Fruit fly (Drosophila melanogaster) whole organism, embryonic: ENCODE data around the gene CG44001.

Experiments
- CG10979 ChIP-seq: fragments of 200-800 bp; sonication (Bioruptor generic); optimal IDR thresholded peaks from 2 replicates; lab custom pipeline; 2018; ENCODE audit warnings: missing biosample characterization, mild to moderate bottlenecking, missing genetic modification characterization, moderate library complexity
- CG11398 ChIP-seq: fragments of 200-800 bp; sonication (Bioruptor generic); optimal IDR thresholded peaks from 2 replicates; lab custom pipeline; 2016; ENCODE audit warnings: missing biosample characterization, missing genetic modification characterization
- CG11696 ChIP-seq: fragments of 200-800 bp; sonication (Bioruptor generic); IDR thresholded peaks from 2 replicates; pipeline ENCODE4 v1.3.6; 2022; ENCODE audit warnings: missing biosample characterization, missing genetic modification characterization
- CG13123 ChIP-seq: fragments of 200-800 bp; sonication (Bioruptor generic); optimal IDR thresholded peaks from 2 replicates; lab custom pipeline; 2016; ENCODE audit warnings: missing biosample characterization, missing genetic modification characterization
- CG14441 ChIP-seq: fragments of 200-800 bp; sonication (Bioruptor generic); IDR thresholded peaks from 2 replicates; pipeline ENCODE4 v1.3.6; 2022; ENCODE audit warnings: missing biosample characterization, missing genetic modification characterization
- CG15601 ChIP-seq: fragments of 200-800 bp; sonication (Bioruptor generic); optimal IDR thresholded peaks from 3 replicates; lab custom pipeline; 2019; ENCODE audit warnings: missing biosample characterization, mild to moderate bottlenecking, missing genetic modification characterization, moderate library complexity
- CG1647 ChIP-seq: fragments of 200-800 bp; sonication (Bioruptor generic); optimal IDR thresholded peaks from 3 replicates; lab custom pipeline; 2016; ENCODE audit warnings: missing biosample characterization, missing genetic modification characterization
- CG17802 ChIP-seq: fragments of 200-800 bp; sonication (Bioruptor generic); optimal IDR thresholded peaks from 2 replicates; lab custom pipeline; 2018; ENCODE audit warnings: missing biosample characterization, mild to moderate bottlenecking, missing genetic modification characterization, moderate library complexity
- CG17829 ChIP-seq: fragments of 200-800 bp; optimal IDR thresholded peaks from 2 replicates; lab custom pipeline; 2019; ENCODE audit warnings: missing biosample characterization, mild to moderate bottlenecking, missing genetic modification characterization, moderate library complexity
- CG31224 ChIP-seq: fragments of 200-800 bp; sonication (Bioruptor generic); IDR thresholded peaks from 2 replicates; pipeline ENCODE4 v1.3.6; 2022; ENCODE audit warnings: missing biosample characterization, missing genetic modification characterization
- CG3281 ChIP-seq: fragments of 200-800 bp; sonication (Bioruptor generic); optimal IDR thresholded peaks from 3 replicates; lab custom pipeline; 2017; ENCODE audit warnings: missing biosample characterization, mild to moderate bottlenecking, missing genetic modification characterization
- CG34376 ChIP-seq: fragments of 200-800 bp; sonication (Bioruptor generic); optimal IDR thresholded peaks from 2 replicates; lab custom pipeline; 2018; ENCODE audit warnings: missing biosample characterization, mild to moderate bottlenecking, missing genetic modification characterization
- CG43689 ChIP-seq: fragments of 200-800 bp; sonication (Bioruptor generic); IDR thresholded peaks from 2 replicates; pipeline ENCODE4 v1.3.6; 2022; ENCODE audit warnings: missing biosample characterization, missing genetic modification characterization
- CG5180 ChIP-seq: fragments of 200-800 bp; sonication (Bioruptor generic); optimal IDR thresholded peaks from 3 replicates; lab custom pipeline; 2017; ENCODE audit warnings: missing biosample characterization, missing genetic modification characterization, mild to moderate bottlenecking, moderate library complexity, missing genetic modification reagents
- CG6689 ChIP-seq: fragments of 200-800 bp; sonication (Bioruptor generic); IDR thresholded peaks from 2 replicates; pipeline ENCODE4 v1.3.6; 2022; ENCODE audit warnings: missing biosample characterization, missing genetic modification characterization
- CG8359 ChIP-seq: fragments of 200-800 bp; sonication (Bioruptor generic); optimal IDR thresholded peaks from 2 replicates; lab custom pipeline; 2017; ENCODE audit warnings: missing biosample characterization, mild to moderate bottlenecking, missing genetic modification characterization, borderline replicate concordance
- CG9797 ChIP-seq: fragments of 200-800 bp; sonication (Bioruptor generic); optimal IDR thresholded peaks from 3 replicates; lab custom pipeline; 2018; ENCODE audit warnings: missing biosample characterization, mild to moderate bottlenecking, missing genetic modification characterization
- CHES-1-like ChIP-seq: fragments of 200-800 bp; sonication (Bioruptor generic); optimal IDR thresholded peaks from 2 replicates; lab custom pipeline; 2016; ENCODE audit warnings: missing biosample characterization, missing genetic modification characterization
- Dip2 ChIP-seq: fragments of 200-800 bp; sonication (Bioruptor generic); IDR thresholded peaks from 2 replicates; pipeline ENCODE4 v1.3.6; 2022; ENCODE audit warnings: missing biosample characterization, missing genetic modification characterization
- Ets65A ChIP-seq: fragments of 200-800 bp; sonication (Bioruptor generic); peaks from one replicate; lab custom pipeline; 2016; ENCODE audit warnings: missing biosample characterization, missing genetic modification characterization
- Gug ChIP-seq: fragments of 200-800 bp; sonication (Bioruptor generic); IDR thresholded peaks from 4 replicates; pipeline ENCODE4 v1.3.6; 2022; ENCODE audit warnings: missing biosample characterization, missing genetic modification characterization
- HLH54F ChIP-seq: fragments of 200-800 bp; sonication (Bioruptor generic); optimal IDR thresholded peaks from 3 replicates; lab custom pipeline; 2016; ENCODE audit warnings: missing biosample characterization, missing genetic modification characterization
- Hand ChIP-seq: fragments of 200-800 bp; sonication (Bioruptor generic); optimal IDR thresholded peaks from 2 replicates; lab custom pipeline; 2017; ENCODE audit warnings: mild to moderate bottlenecking, missing biosample characterization, missing genetic modification reagents, missing genetic modification characterization
- Taf1 ChIP-seq: fragments of 200-800 bp; sonication (Bioruptor generic); IDR thresholded peaks from 2 replicates; pipeline ENCODE4 v1.3.6; 2022; ENCODE audit warnings: missing biosample characterization, missing genetic modification characterization
- Tbp ChIP-seq: fragments of >200 bp; optimal IDR thresholded peaks from 2 replicates; lab custom pipeline; 2018; ENCODE audit warnings: missing biosample characterization, missing genetic modification characterization
- bbx ChIP-seq: fragments of 200-800 bp; sonication (Bioruptor generic); IDR thresholded peaks from 2 replicates; pipeline ENCODE4 v1.3.6; 2022; ENCODE audit warnings: missing biosample characterization, missing genetic modification characterization; ENCODE audit not compliant: partially characterized antibody
- crp ChIP-seq, 2 experiments: fragments of 200-800 bp; sonication (Bioruptor generic); optimal IDR thresholded peaks; 2 replicates in 1 of 2; 3 replicates in 1 of 2; lab custom pipeline; 2017; ENCODE audit warnings: missing biosample characterization in 2 of 2, missing genetic modification characterization in 2 of 2, mild to moderate bottlenecking in 1 of 2, moderate library complexity in 1 of 2
- dimm ChIP-seq: fragments of 200-800 bp; sonication (Bioruptor generic); IDR thresholded peaks from 2 replicates; pipeline ENCODE4 v1.3.6; 2022; ENCODE audit warnings: missing biosample characterization, missing genetic modification characterization
- ewg ChIP-seq: fragments of 200-800 bp; sonication (Bioruptor generic); optimal IDR thresholded peaks from 3 replicates; lab custom pipeline; 2017; ENCODE audit warnings: mild to moderate bottlenecking, missing biosample characterization, missing genetic modification reagents, missing genetic modification characterization
- fu2 ChIP-seq: fragments of 200-800 bp; sonication (Bioruptor generic); optimal IDR thresholded peaks from 2 replicates; lab custom pipeline; 2016; ENCODE audit warnings: missing biosample characterization, missing genetic modification characterization
- gcm ChIP-seq: fragments of 200-800 bp; sonication (Bioruptor generic); optimal IDR thresholded peaks from 2 replicates; lab custom pipeline; 2019; ENCODE audit warnings: missing biosample characterization, mild to moderate bottlenecking, missing genetic modification characterization, moderate library complexity
- gfzf ChIP-seq: fragments of 200-800 bp; sonication (Bioruptor generic); optimal IDR thresholded peaks from 2 replicates; lab custom pipeline; 2016; ENCODE audit warnings: missing biosample characterization, mild to moderate bottlenecking, missing genetic modification characterization, moderate library complexity
- hkb ChIP-seq, 2 experiments: fragments of 200-800 bp in 1 of 2; fragments of >200 bp in 1 of 2; sonication (Bioruptor generic) in 1 of 2; IDR thresholded peaks in 1 of 2; optimal IDR thresholded peaks in 1 of 2; 2 replicates each; pipeline versions ENCODE4 v1.3.6 to Lab custom; 2017 to 2022; ENCODE audit warnings: missing biosample characterization in 1 of 2, missing genetic modification characterization in 1 of 2
- luna ChIP-seq: fragments of 200-800 bp; sonication (Bioruptor generic); optimal IDR thresholded peaks from 2 replicates; lab custom pipeline; 2016; ENCODE audit warnings: missing biosample characterization, missing genetic modification characterization
- nerfin-2 ChIP-seq: fragments of 200-800 bp; sonication (Bioruptor generic); IDR thresholded peaks from 2 replicates; pipeline ENCODE4 v1.3.6; 2022; ENCODE audit warnings: missing biosample characterization, missing genetic modification characterization; ENCODE audit not compliant: partially characterized antibody
- pzg ChIP-seq: fragments of 200-800 bp; sonication (Bioruptor generic); optimal IDR thresholded peaks from 3 replicates; lab custom pipeline; 2018; ENCODE audit warnings: missing biosample characterization, mild to moderate bottlenecking, missing genetic modification characterization, moderate library complexity
- ranshi ChIP-seq: fragments of 200-800 bp; sonication (Bioruptor generic); IDR thresholded peaks from 2 replicates; pipeline ENCODE4 v1.3.6; 2022; ENCODE audit warnings: missing biosample characterization, missing genetic modification characterization
- sens ChIP-seq: fragments of 200-800 bp; sonication (Bioruptor generic); peaks from one replicate; lab custom pipeline; 2016; ENCODE audit warnings: missing biosample characterization, missing genetic modification characterization
- seq ChIP-seq: fragments of 200-800 bp; sonication (Bioruptor generic); IDR thresholded peaks from 2 replicates; pipeline ENCODE4 v1.3.6; 2022; ENCODE audit warnings: missing biosample characterization, missing genetic modification characterization
- sna ChIP-seq: fragments of 200-800 bp; sonication (Bioruptor generic); IDR thresholded peaks from 2 replicates; pipeline ENCODE4 v1.3.6; 2022; ENCODE audit warnings: missing biosample characterization, missing genetic modification characterization; ENCODE audit not compliant: partially characterized antibody
- sug ChIP-seq: fragments of 200-800 bp; optimal IDR thresholded peaks from 2 replicates; lab custom pipeline; 2019; ENCODE audit warnings: missing biosample characterization, mild to moderate bottlenecking, missing genetic modification characterization, moderate library complexity
- tll ChIP-seq, 2 experiments: fragments of 200-800 bp in 1 of 2; fragments of >200 bp in 1 of 2; sonication (Bioruptor generic) in 1 of 2; optimal IDR thresholded peaks; 2 replicates each; lab custom pipeline; 2017 to 2019; ENCODE audit warnings: missing biosample characterization in 2 of 2, missing genetic modification characterization in 2 of 2, mild to moderate bottlenecking in 1 of 2, moderate library complexity in 1 of 2
- ttk ChIP-seq: fragments of 200-800 bp; sonication (Bioruptor generic); IDR thresholded peaks from 2 replicates; pipeline ENCODE4 v2.1.2; 2022; ENCODE audit warnings: missing biosample characterization, missing genetic modification characterization
- vfl ChIP-seq: fragments of 200-800 bp; sonication (Bioruptor generic); optimal IDR thresholded peaks from 2 replicates; lab custom pipeline; 2016; ENCODE audit warnings: missing biosample characterization, missing genetic modification characterization
- wek ChIP-seq: fragments of 200-800 bp; sonication (Bioruptor generic); optimal IDR thresholded peaks from 3 replicates; lab custom pipeline; 2018; ENCODE audit warnings: missing biosample characterization, mild to moderate bottlenecking, missing genetic modification characterization, moderate library complexity
- yki ChIP-seq: fragments of >200 bp; optimal IDR thresholded peaks from 3 replicates; lab custom pipeline; 2018
- zf30C ChIP-seq: fragments of 200-800 bp; sonication (Bioruptor generic); optimal IDR thresholded peaks from 3 replicates; lab custom pipeline; 2018; ENCODE audit warnings: missing biosample characterization, mild to moderate bottlenecking, missing genetic modification characterization

The CG44001 gene

dm6 chr2L:5044892-5045619 is 2.0 kb downstream of the CG44001 start (continued):
- TF ChIP-seq nerfin-2 (GFP tag; lab: Robert Waterston, UW): no peak
- TF ChIP-seq sug (tag; lab: Kevin White, UChicago): no peak
- no peak for TF ChIP-seq hkb (optimal IDR thresholded peaks at IDR 0.05; lab: Kevin White, UChicago)
- TF ChIP-seq hkb (GFP tag; IDR thresholded peaks at IDR 0.05; lab: Robert Waterston, UW): peak; percentile 55
- no peak for TF ChIP-seq HLH54F (GFP tag; lab: Kevin White, UChicago)
- TF ChIP-seq CG34376: no peak
- peak; percentile 52 for TF ChIP-seq CG8359 (GFP tag; lab: Kevin White, UChicago)
- no peak for TF ChIP-seq CG43689 (GFP tag; lab: Robert Waterston, UW)
- peak; percentile 54 for TF ChIP-seq CG10979
- TF ChIP-seq CG3281: peak; percentile 68
- TF ChIP-seq Gug: peak; percentile 85
- no peak for TF ChIP-seq gfzf (GFP tag; lab: Kevin White, UChicago)
- peak; percentile 73 for TF ChIP-seq seq (GFP tag; lab: Robert Waterston, UW)
- no peak for TF ChIP-seq Dip2
- no peak for TF ChIP-seq luna (GFP tag; lab: Kevin White, UChicago)
- TF ChIP-seq wek (GFP tag; lab: Kevin White, UChicago): no peak
- TF ChIP-seq sna (GFP tag; lab: Robert Waterston, UW): no peak
- no peak for TF ChIP-seq tll (GFP tag; optimal IDR thresholded peaks at IDR 0.05; lab: Kevin White, UChicago)
- no peak for TF ChIP-seq fu2
- TF ChIP-seq CG14441: peak; percentile 67
- TF ChIP-seq ranshi (GFP tag; lab: Robert Waterston, UW): no peak
- TF ChIP-seq CG6689: peak; percentile 45; the same call in 1 of the 2 replicates
- no peak for TF ChIP-seq CG17802 (tag; lab: Kevin White, UChicago)
- no peak for TF ChIP-seq CG1647
- TF ChIP-seq Taf1 (GFP tag; lab: Robert Waterston, UW): no peak

dm6 chr2L:5046261-5046660 is 3.2 kb downstream of the CG44001 start:
- TF ChIP-seq Ets65A (GFP tag; lab: Kevin White, UChicago) (peak; percentile 93), gcm (peak; percentile 11), Tbp (GFP tag; lab: Kevin White, UChicago) (no peak)

dm6 chr2L:5049974-5050373 is 6.9 kb downstream of the CG44001 start:
- no peak for TF ChIP-seq CG11696
- peak; percentile 93 for TF ChIP-seq CG5180 (GFP tag; lab: Kevin White, UChicago)
- TF ChIP-seq CG15601 (tag; lab: Kevin White, UChicago): peak; percentile 29
- peak; percentile 38; the same call in 1 of the 2 replicates for TF ChIP-seq ttk (GFP tag; lab: Robert Waterston, UW)
- no peak for TF ChIP-seq CHES-1-like (GFP tag; lab: Kevin White, UChicago)
- 0 out of 2 replicates have a peak, but pooled peaks have one; percentile 15 for TF ChIP-seq bbx
- peak; percentile 67 for TF ChIP-seq zf30C (GFP tag; lab: Kevin White, UChicago)

- no peak for TF ChIP-seq CG17829 (tag; lab: Kevin White, UChicago)
- TF ChIP-seq CG11398 (GFP tag; lab: Kevin White, UChicago): no peak
- TF ChIP-seq crp (GFP tag; optimal IDR thresholded peaks at IDR 0.05; lab: Kevin White, UChicago): peak in 1 of 2 experiments; percentile 48
- TF ChIP-seq dimm (GFP tag; lab: Robert Waterston, UW): no peak
- no peak for TF ChIP-seq CG9797 (GFP tag; lab: Kevin White, UChicago)
- TF ChIP-seq sens (GFP tag; lab: Kevin White, UChicago): peak; percentile 12
- no peak for TF ChIP-seq vfl
- TF ChIP-seq ewg (GFP tag; lab: Kevin White, UChicago): peak; percentile 91
- no peak for TF ChIP-seq CG13123
- no peak for TF ChIP-seq yki
- TF ChIP-seq pzg (GFP tag; lab: Kevin White, UChicago): peak; percentile 7
- TF ChIP-seq CG31224 (GFP tag; lab: Robert Waterston, UW): no peak
- peak; percentile 64; the same call in 1 of the 2 replicates for TF ChIP-seq seq (GFP tag; lab: Robert Waterston, UW)
- no peak for TF ChIP-seq Hand (GFP tag; lab: Kevin White, UChicago)
Measured at dm6 chr2L:5050825-5051224, 7.8 kb downstream of the CG44001 start, which contains the start of gene CG9121. TSS of gene CG9121 (minus strand) at chr2L:5051062.
